Worm (Caenorhabditis elegans) whole organism, late embryonic: ENCODE measurements around the gene F54E2.2.

Experiments used
- ceh-19 ChIP-seq: fragments of 200-800 bp; sonication (Bioruptor generic); optimal IDR thresholded peaks from 2 replicates; lab custom pipeline; 2018; ENCODE audit warnings: mild to moderate bottlenecking, missing genetic modification characterization, missing compliant biosample characterization
- hlh-8 ChIP-seq: sonication (generic microtip); optimal IDR thresholded peaks from 2 replicates; lab custom pipeline; 2016; ENCODE audit warnings: missing genotype, missing genetic modification characterization, missing compliant biosample characterization
- nhr-11 ChIP-seq: fragments of 150-350 bp; optimal IDR thresholded peaks from 2 replicates; lab custom pipeline; 2014; ENCODE audit warnings: missing biosample characterization, missing genetic modification characterization

- TF ChIP-seq hlh-8 (tag; lab: Kevin White, UChicago) (no peak), ceh-19 (GFP tag; lab: Kevin White, UChicago) (no peak), nhr-11 (tag; lab: Kevin White, UChicago) (no peak)
Measured at ce11 chrV:2832666-2833065, 36.6 kb downstream of the F54E2.2 start, which contains the start of gene srj-50.
